Fruit fly (Drosophila melanogaster) whole organism, prepupa: Measurements from ENCODE around the gene dati.
A peak's percentile ranks its signal among the peaks of the same experiment; 100 is the strongest.

Source experiments
- Blimp-1 ChIP-seq: fragments of 200-800 bp; sonication (Bioruptor generic); optimal IDR thresholded peaks from 3 replicates; lab custom pipeline; 2017; ENCODE audit warnings: missing biosample characterization, missing genetic modification characterization, mild to moderate bottlenecking, moderate library complexity, missing genetic modification reagents
- CG10631 ChIP-seq: fragments of 200-800 bp; sonication (Bioruptor generic); optimal IDR thresholded peaks from 2 replicates; lab custom pipeline; 2016; ENCODE audit warnings: missing biosample characterization, missing genetic modification characterization
- CG10669 ChIP-seq: fragments of 200-800 bp; sonication (Bioruptor generic); optimal IDR thresholded peaks from 3 replicates; lab custom pipeline; 2018; ENCODE audit warnings: missing biosample characterization, mild to moderate bottlenecking, missing genetic modification characterization, moderate library complexity
- CG11294 ChIP-seq: fragments of 200-800 bp; sonication (Bioruptor generic); IDR thresholded peaks from 2 replicates; pipeline ENCODE4 v1.3.6; 2022; ENCODE audit warnings: missing biosample characterization, missing genetic modification characterization
- CG11762 ChIP-seq: fragments of 200-800 bp; sonication (Bioruptor generic); optimal IDR thresholded peaks from 3 replicates; lab custom pipeline; 2016; ENCODE audit warnings: missing biosample characterization, missing genetic modification characterization; ENCODE audit not compliant: insufficient read depth
- CG15336 ChIP-seq: fragments of 200-800 bp; sonication (Bioruptor generic); IDR thresholded peaks from 2 replicates; pipeline ENCODE4 v1.3.6; 2022; ENCODE audit warnings: missing biosample characterization, missing genetic modification characterization
- CG1621 ChIP-seq: fragments of 200-800 bp; sonication (Bioruptor generic); optimal IDR thresholded peaks from 3 replicates; lab custom pipeline; 2018; ENCODE audit warnings: missing biosample characterization, mild to moderate bottlenecking, missing genetic modification characterization
- CG16779 ChIP-seq: fragments of 200-800 bp; sonication (Bioruptor generic); optimal IDR thresholded peaks from 3 replicates; lab custom pipeline; 2017; ENCODE audit warnings: missing biosample characterization, mild to moderate bottlenecking, missing genetic modification characterization
- CG3032 ChIP-seq: fragments of 200-800 bp; optimal IDR thresholded peaks from 2 replicates; lab custom pipeline; 2019; ENCODE audit warnings: missing biosample characterization, mild to moderate bottlenecking, missing genetic modification characterization, moderate library complexity
- CG31627 ChIP-seq: fragments of 200-800 bp; sonication (Bioruptor generic); optimal IDR thresholded peaks from 3 replicates; lab custom pipeline; 2016; ENCODE audit warnings: missing biosample characterization, missing genetic modification characterization
- CG34406 ChIP-seq: fragments of 200-800 bp; sonication (Bioruptor generic); optimal IDR thresholded peaks from 3 replicates; lab custom pipeline; 2016; ENCODE audit warnings: missing biosample characterization, missing genetic modification characterization
- CG3919 ChIP-seq: fragments of 200-800 bp; sonication (Bioruptor generic); optimal IDR thresholded peaks from 3 replicates; lab custom pipeline; 2016; ENCODE audit warnings: missing biosample characterization, missing genetic modification characterization
- CG4318 ChIP-seq: fragments of 200-800 bp; sonication (Bioruptor generic); optimal IDR thresholded peaks from 3 replicates; lab custom pipeline; 2017; ENCODE audit warnings: missing biosample characterization, mild to moderate bottlenecking, missing genetic modification characterization
- CG6163 ChIP-seq: fragments of 200-800 bp; sonication (Bioruptor generic); IDR thresholded peaks from 3 replicates; pipeline ENCODE4 v1.3.6; 2022; ENCODE audit warnings: missing biosample characterization, missing genetic modification characterization
- CG6808 ChIP-seq: fragments of 200-800 bp; sonication (Bioruptor generic); optimal IDR thresholded peaks from 3 replicates; lab custom pipeline; 2017; ENCODE audit warnings: missing biosample characterization, missing genetic modification characterization, mild to moderate bottlenecking, moderate library complexity, missing genetic modification reagents
- CG6854 ChIP-seq: fragments of 200-800 bp; sonication (Bioruptor generic); optimal IDR thresholded peaks from 2 replicates; lab custom pipeline; 2017; ENCODE audit warnings: missing biosample characterization, mild to moderate bottlenecking, missing genetic modification characterization
- CG8119 ChIP-seq: fragments of 200-800 bp; sonication (Bioruptor generic); IDR thresholded peaks from 3 replicates; pipeline ENCODE4 v1.3.6; 2022; ENCODE audit warnings: missing biosample characterization, missing genetic modification characterization
- CG8319 ChIP-seq: fragments of 200-800 bp; sonication (Bioruptor generic); optimal IDR thresholded peaks from 3 replicates; lab custom pipeline; 2016; ENCODE audit warnings: missing biosample characterization, missing genetic modification characterization
- CG9139 ChIP-seq: fragments of 200-800 bp; sonication (Bioruptor generic); optimal IDR thresholded peaks from 3 replicates; lab custom pipeline; 2017; ENCODE audit warnings: missing biosample characterization, mild to moderate bottlenecking, missing genetic modification characterization
- Eip75B ChIP-seq: fragments of 200-800 bp; sonication (Bioruptor generic); optimal IDR thresholded peaks from 3 replicates; lab custom pipeline; 2016; ENCODE audit warnings: missing biosample characterization, missing genetic modification characterization
- Eip78C ChIP-seq: fragments of 200-800 bp; sonication (Bioruptor generic); peaks from one replicate; lab custom pipeline; 2016; ENCODE audit warnings: missing biosample characterization, missing genetic modification characterization
- Eip93F ChIP-seq: fragments of 200-800 bp; sonication (Bioruptor generic); optimal IDR thresholded peaks from 2 replicates; lab custom pipeline; 2016; ENCODE audit warnings: missing biosample characterization, mild to moderate bottlenecking, missing genetic modification characterization
- Ets21C ChIP-seq: fragments of 200-800 bp; sonication (Bioruptor generic); optimal IDR thresholded peaks from 3 replicates; lab custom pipeline; 2016; ENCODE audit warnings: missing biosample characterization, missing genetic modification characterization
- Ets96B ChIP-seq: fragments of 200-800 bp; optimal IDR thresholded peaks from 2 replicates; lab custom pipeline; 2019; ENCODE audit warnings: missing biosample characterization, mild to moderate bottlenecking, missing genetic modification characterization, moderate library complexity
- Gug ChIP-seq: fragments of 200-800 bp; sonication (Bioruptor generic); IDR thresholded peaks from 2 replicates; pipeline ENCODE4 v1.3.6; 2022; ENCODE audit warnings: missing biosample characterization, missing genetic modification characterization
- Hr38 ChIP-seq: sonication (Bioruptor generic); optimal IDR thresholded peaks from 2 replicates; lab custom pipeline; 2016; ENCODE audit warnings: missing biosample characterization, missing genetic modification characterization
- Hr39 ChIP-seq: fragments of 200-800 bp; sonication (Bioruptor generic); optimal IDR thresholded peaks from 2 replicates; lab custom pipeline; 2016; ENCODE audit warnings: missing biosample characterization, missing genetic modification characterization
- Lpt ChIP-seq: fragments of 200-800 bp; sonication (Bioruptor generic); optimal IDR thresholded peaks from 3 replicates; lab custom pipeline; 2016; ENCODE audit warnings: missing biosample characterization, missing genetic modification characterization
- OdsH ChIP-seq: fragments of 200-800 bp; sonication (Bioruptor generic); optimal IDR thresholded peaks from 3 replicates; lab custom pipeline; 2016; ENCODE audit warnings: missing biosample characterization, missing genetic modification characterization
- Smox ChIP-seq: fragments of 200-800 bp; sonication (Bioruptor generic); optimal IDR thresholded peaks from 3 replicates; lab custom pipeline; 2016; ENCODE audit warnings: missing biosample characterization, missing genetic modification characterization
- Sox102F ChIP-seq: fragments of 200-800 bp; sonication (Bioruptor generic); optimal IDR thresholded peaks from 2 replicates; lab custom pipeline; 2016; ENCODE audit warnings: missing biosample characterization, mild to moderate bottlenecking, missing genetic modification characterization
- Sox14 ChIP-seq: fragments of 200-800 bp; sonication (Bioruptor generic); optimal IDR thresholded peaks from 3 replicates; lab custom pipeline; 2016; ENCODE audit warnings: missing biosample characterization, missing genetic modification characterization
- Sox15 ChIP-seq: fragments of 200-800 bp; sonication (Bioruptor generic); optimal IDR thresholded peaks from 3 replicates; lab custom pipeline; 2016; ENCODE audit warnings: missing biosample characterization, missing genetic modification characterization
- cyc ChIP-seq: fragments of 200-800 bp; sonication (Bioruptor generic); optimal IDR thresholded peaks from 3 replicates; lab custom pipeline; 2016; ENCODE audit warnings: missing biosample characterization, missing genetic modification characterization
- dac ChIP-seq: fragments of 200-800 bp; sonication (Bioruptor generic); optimal IDR thresholded peaks from 2 replicates; lab custom pipeline; 2017; ENCODE audit warnings: missing biosample characterization, mild to moderate bottlenecking, missing genetic modification characterization
- dsx ChIP-seq: fragments of 200-800 bp; optimal IDR thresholded peaks from 3 replicates; lab custom pipeline; 2019; ENCODE audit warnings: missing biosample characterization, mild to moderate bottlenecking, missing genetic modification characterization, moderate library complexity; ENCODE audit not compliant: poor library complexity, severe bottlenecking
- eg ChIP-seq: fragments of 200-800 bp; sonication (Bioruptor generic); IDR thresholded peaks from 3 replicates; pipeline ENCODE4 v1.3.6; 2022; ENCODE audit warnings: missing biosample characterization, missing genetic modification characterization
- esn ChIP-seq: fragments of 200-800 bp; sonication (Bioruptor generic); optimal IDR thresholded peaks from 2 replicates; lab custom pipeline; 2016; ENCODE audit warnings: missing biosample characterization, mild to moderate bottlenecking, missing genetic modification characterization, moderate library complexity
- fd59A ChIP-seq: fragments of 200-800 bp; sonication (Bioruptor generic); optimal IDR thresholded peaks from 2 replicates; lab custom pipeline; 2017; ENCODE audit warnings: missing biosample characterization, mild to moderate bottlenecking, missing genetic modification characterization, missing genetic modification reagents
- fd85E ChIP-seq: fragments of 200-800 bp; sonication (Bioruptor generic); optimal IDR thresholded peaks from 3 replicates; lab custom pipeline; 2016; ENCODE audit warnings: missing biosample characterization, missing genetic modification characterization
- fkh ChIP-seq: fragments of 200-800 bp; sonication (Bioruptor generic); optimal IDR thresholded peaks from 3 replicates; lab custom pipeline; 2017; ENCODE audit warnings: missing biosample characterization, mild to moderate bottlenecking, missing genetic modification characterization, moderate library complexity
- lz ChIP-seq: fragments of 200-800 bp; sonication (Bioruptor generic); optimal IDR thresholded peaks from 3 replicates; lab custom pipeline; 2016; ENCODE audit warnings: missing biosample characterization, missing genetic modification characterization
- net ChIP-seq: fragments of 200-800 bp; sonication (Bioruptor generic); optimal IDR thresholded peaks from 3 replicates; lab custom pipeline; 2016; ENCODE audit warnings: missing biosample characterization, missing genetic modification characterization
- pdm3 ChIP-seq: fragments of 200-800 bp; sonication (Bioruptor generic); optimal IDR thresholded peaks from 3 replicates; lab custom pipeline; 2016; ENCODE audit warnings: missing biosample characterization, missing genetic modification characterization
- ss ChIP-seq, 2 experiments: fragments of 200-800 bp; sonication (Bioruptor generic); optimal IDR thresholded peaks; 2 replicates in 1 of 2; 3 replicates in 1 of 2; lab custom pipeline; 2017 to 2018; ENCODE audit warnings: mild to moderate bottlenecking in 2 of 2, missing biosample characterization in 2 of 2, missing genetic modification characterization in 2 of 2, moderate library complexity in 1 of 2
- svp ChIP-seq: fragments of 200-800 bp; sonication (Bioruptor generic); peaks from one replicate; lab custom pipeline; 2016; ENCODE audit warnings: missing biosample characterization, missing genetic modification characterization
- topi ChIP-seq: fragments of 200-800 bp; sonication (Bioruptor generic); optimal IDR thresholded peaks from 3 replicates; lab custom pipeline; 2016; ENCODE audit warnings: missing biosample characterization, missing genetic modification characterization
- vri ChIP-seq: fragments of 200-800 bp; sonication (Bioruptor generic); optimal IDR thresholded peaks from 3 replicates; lab custom pipeline; 2016; ENCODE audit warnings: missing biosample characterization, mild to moderate bottlenecking, missing genetic modification characterization

dati gene

dm6 chr4:395505-395868, at the start of gene dati:
dati (minus strand) TSS chr4:395605.
- no peak for TF ChIP-seq CG6163 (GFP tag; lab: Robert Waterston, UW)
- no peak for TF ChIP-seq vri (GFP tag; lab: Kevin White, UChicago)
- TF ChIP-seq Hr39 (GFP tag; lab: Kevin White, UChicago) = no peak
- TF ChIP-seq cyc (GFP tag; lab: Kevin White, UChicago) = no peak
- no peak for TF ChIP-seq CG1621
- no peak for TF ChIP-seq CG34406
- no peak for TF ChIP-seq CG9139 (GFP tag; lab: Kevin White, UChicago)
- TF ChIP-seq CG10631 (GFP tag; lab: Kevin White, UChicago) = no peak
- no peak for TF ChIP-seq dac (GFP tag; lab: Kevin White, UChicago)
- TF ChIP-seq CG4318 (GFP tag; lab: Kevin White, UChicago) = no peak
- TF ChIP-seq Eip75B (GFP tag; lab: Kevin White, UChicago) = no peak
- TF ChIP-seq Smox (GFP tag; lab: Kevin White, UChicago) = no peak
- TF ChIP-seq topi (GFP tag; lab: Kevin White, UChicago) = no peak
- TF ChIP-seq svp = no peak
- no peak for TF ChIP-seq CG10669 (GFP tag; lab: Kevin White, UChicago)
- no peak for TF ChIP-seq fd59A (GFP tag; lab: Kevin White, UChicago)

- no peak for TF ChIP-seq vri (GFP tag; lab: Kevin White, UChicago)
- no peak for TF ChIP-seq Hr39 (GFP tag; lab: Kevin White, UChicago)
- peak; percentile 52 for TF ChIP-seq Eip78C (GFP tag; lab: Kevin White, UChicago)
- no peak for TF ChIP-seq fkh (GFP tag; lab: Kevin White, UChicago)
- TF ChIP-seq Gug (GFP tag; lab: Robert Waterston, UW) = no peak
- peak; percentile 16 for TF ChIP-seq CG4318 (GFP tag; lab: Kevin White, UChicago)
- no peak for TF ChIP-seq ss (GFP tag; optimal IDR thresholded peaks at IDR 0.05; lab: Kevin White, UChicago)
- no peak for TF ChIP-seq CG6163 (GFP tag; lab: Robert Waterston, UW)
- TF ChIP-seq lz = peak; percentile 50
- no peak for TF ChIP-seq dsx (GFP tag; lab: Kevin White, UChicago)
- TF ChIP-seq Eip93F (GFP tag; lab: Kevin White, UChicago) = no peak
- TF ChIP-seq CG31627 (GFP tag; lab: Kevin White, UChicago) = peak; percentile 44
- no peak for TF ChIP-seq svp
- no peak for TF ChIP-seq Sox15 (GFP tag; lab: Kevin White, UChicago)
- TF ChIP-seq topi (GFP tag; lab: Kevin White, UChicago) = peak; percentile 32
- no peak for TF ChIP-seq Lpt
- no peak for TF ChIP-seq CG6808 (GFP tag; lab: Kevin White, UChicago)
- no peak for TF ChIP-seq CG11294 (GFP tag; lab: Robert Waterston, UW)
- no peak for TF ChIP-seq net (GFP tag; lab: Kevin White, UChicago)
- no peak for TF ChIP-seq Sox102F (GFP tag; lab: Kevin White, UChicago)
- TF ChIP-seq fd85E (GFP tag; lab: Kevin White, UChicago) = no peak
- TF ChIP-seq Smox (GFP tag; lab: Kevin White, UChicago) = no peak
- peak; percentile 37 for TF ChIP-seq CG3032 (tag; lab: Kevin White, UChicago)
- TF ChIP-seq CG15336 (GFP tag; lab: Robert Waterston, UW) = no peak
- TF ChIP-seq CG11762 (GFP tag; lab: Kevin White, UChicago) = no peak
- TF ChIP-seq Ets21C (GFP tag; lab: Kevin White, UChicago) = peak; percentile 21
- peak; percentile 21 for TF ChIP-seq OdsH (GFP tag; lab: Kevin White, UChicago)
- peak; percentile 53 for TF ChIP-seq esn (GFP tag; lab: Kevin White, UChicago)
- no peak for TF ChIP-seq Eip75B (GFP tag; lab: Kevin White, UChicago)
- TF ChIP-seq eg = no peak
- no peak for TF ChIP-seq Hr38 (GFP tag; lab: Kevin White, UChicago)
- TF ChIP-seq CG8119 (GFP tag; lab: Robert Waterston, UW) = no peak
- peak; percentile 55 for TF ChIP-seq CG10631 (GFP tag; lab: Kevin White, UChicago)
- TF ChIP-seq CG16779 (tag; lab: Kevin White, UChicago) = no peak
- TF ChIP-seq CG34406 = no peak
- TF ChIP-seq CG10669 (GFP tag; lab: Kevin White, UChicago) = no peak
- TF ChIP-seq CG3919 (GFP tag; lab: Kevin White, UChicago) = no peak
- TF ChIP-seq Blimp-1 (GFP tag; lab: Kevin White, UChicago) = no peak
- no peak for TF ChIP-seq dac (GFP tag; lab: Kevin White, UChicago)
- no peak for TF ChIP-seq CG6854
- no peak for TF ChIP-seq CG8319
- peak; percentile 42 for TF ChIP-seq Sox14 (GFP tag; lab: Kevin White, UChicago)
- TF ChIP-seq Ets96B = peak; percentile 26
- no peak for TF ChIP-seq pdm3 (GFP tag; lab: Kevin White, UChicago)
These were observed 48.3 kb upstream of the dati start, which contains the start of gene lgs for dm6 chr4:443592-444257. lgs (minus strand) TSS chr4:443911.
